Worm (Caenorhabditis elegans) whole organism, mixed stage, embryonic: ENCODE data around the gene F23H12.3.

Experiments used
- M03D4.4 ChIP-seq: sonication (generic microtip); optimal IDR thresholded peaks from 2 replicates; lab custom pipeline; 2017; ENCODE audit warnings: mild to moderate bottlenecking, missing genetic modification characterization, missing compliant biosample characterization
- bed-3 ChIP-seq: fragments of 200-800 bp; sonication (Bioruptor generic); optimal IDR thresholded peaks from 3 replicates; lab custom pipeline; 2018; ENCODE audit warnings: mild to moderate bottlenecking, missing genetic modification characterization, moderate library complexity, missing compliant biosample characterization
- blmp-1 ChIP-seq: fragments of 150-350 bp; optimal IDR thresholded peaks from 2 replicates; lab custom pipeline; 2014; ENCODE audit warnings: missing biosample characterization, missing genetic modification characterization
- ceh-39 ChIP-seq: fragments of 150-350 bp; optimal IDR thresholded peaks from 2 replicates; lab custom pipeline; 2014; ENCODE audit warnings: missing biosample characterization, missing genetic modification characterization
- ceh-43 ChIP-seq: fragments of 200-800 bp; sonication (Bioruptor generic); optimal IDR thresholded peaks from 2 replicates; lab custom pipeline; 2018; ENCODE audit warnings: mild to moderate bottlenecking, missing genetic modification characterization, moderate library complexity, missing compliant biosample characterization
- ceh-83 ChIP-seq: fragments of 200-800 bp; sonication (Bioruptor generic); optimal IDR thresholded peaks from 2 replicates; lab custom pipeline; 2018; ENCODE audit warnings: mild to moderate bottlenecking, missing genetic modification characterization, missing compliant biosample characterization
- ces-1 ChIP-seq: fragments of 150-350 bp; optimal IDR thresholded peaks from 2 replicates; lab custom pipeline; 2014; ENCODE audit warnings: missing biosample characterization, missing genetic modification reagents, missing genetic modification characterization
- cnd-1 ChIP-seq: fragments of 200-800 bp; sonication (Bioruptor generic); optimal IDR thresholded peaks from 2 replicates; lab custom pipeline; 2018; ENCODE audit warnings: mild to moderate bottlenecking, missing genetic modification characterization, missing compliant biosample characterization
- drap-1 ChIP-seq: fragments of 200-800 bp; sonication (Bioruptor generic); optimal IDR thresholded peaks from 3 replicates; lab custom pipeline; 2018; ENCODE audit warnings: mild to moderate bottlenecking, missing genetic modification characterization, missing compliant biosample characterization
- elt-1 ChIP-seq: sonication (generic microtip); optimal IDR thresholded peaks from 2 replicates; lab custom pipeline; 2017; ENCODE audit warnings: missing genetic modification characterization, mild to moderate bottlenecking, missing compliant biosample characterization, antibody characterized with exemption, moderate library complexity, borderline replicate concordance; ENCODE audit not compliant: insufficient read depth
- elt-3 ChIP-seq: fragments of 150-350 bp; optimal IDR thresholded peaks from 2 replicates; lab custom pipeline; 2014; ENCODE audit warnings: missing biosample characterization, missing genetic modification characterization
- flh-1 ChIP-seq: fragments of 200-800 bp; sonication (Bioruptor generic); optimal IDR thresholded peaks from 2 replicates; lab custom pipeline; 2018; ENCODE audit warnings: mild to moderate bottlenecking, missing genetic modification characterization, moderate library complexity, missing compliant biosample characterization
- ham-2 ChIP-seq: fragments of 200-800 bp; sonication (Bioruptor generic); optimal IDR thresholded peaks from 2 replicates; lab custom pipeline; 2018; ENCODE audit warnings: mild to moderate bottlenecking, missing genetic modification characterization, missing compliant biosample characterization
- hlh-1 ChIP-seq: fragments of 150-350 bp; optimal IDR thresholded peaks from 2 replicates; lab custom pipeline; 2014; ENCODE audit warnings: missing biosample characterization, missing genetic modification reagents, missing genetic modification characterization
- lin-13 ChIP-seq: fragments of 150-350 bp; optimal IDR thresholded peaks from 2 replicates; lab custom pipeline; 2014; ENCODE audit warnings: missing biosample characterization, missing genetic modification characterization
- lin-32 ChIP-seq: fragments of 200-800 bp; sonication (Bioruptor generic); optimal IDR thresholded peaks from 2 replicates; lab custom pipeline; 2018; ENCODE audit warnings: mild to moderate bottlenecking, missing genetic modification characterization, missing compliant biosample characterization
- lsy-2 ChIP-seq: fragments of 150-350 bp; optimal IDR thresholded peaks from 2 replicates; lab custom pipeline; 2014; ENCODE audit warnings: missing biosample characterization, missing genetic modification characterization
- mab-5 ChIP-seq: fragments of 150-350 bp; optimal IDR thresholded peaks from 2 replicates; lab custom pipeline; 2014; ENCODE audit warnings: missing biosample characterization, missing genetic modification characterization
- mep-1 ChIP-seq: fragments of 150-350 bp; optimal IDR thresholded peaks from 2 replicates; lab custom pipeline; 2017; ENCODE audit warnings: missing biosample characterization, missing genetic modification reagents, missing genetic modification characterization, inconsistent platforms
- mls-2 ChIP-seq: sonication (generic microtip); optimal IDR thresholded peaks from 2 replicates; lab custom pipeline; 2016; ENCODE audit warnings: mild to moderate bottlenecking, missing genetic modification characterization, moderate library complexity, missing compliant biosample characterization
- nhr-12 ChIP-seq: fragments of 150-350 bp; optimal IDR thresholded peaks from 2 replicates; lab custom pipeline; 2014; ENCODE audit warnings: missing biosample characterization, missing genetic modification characterization
- nhr-2 ChIP-seq: fragments of 150-350 bp; optimal IDR thresholded peaks from 2 replicates; lab custom pipeline; 2014; ENCODE audit warnings: missing biosample characterization, missing genetic modification characterization
- nhr-237 ChIP-seq: fragments of 150-350 bp; optimal IDR thresholded peaks from 2 replicates; lab custom pipeline; 2014; ENCODE audit warnings: missing biosample characterization, missing genetic modification characterization
- nhr-28 ChIP-seq: fragments of 150-350 bp; optimal IDR thresholded peaks from 2 replicates; lab custom pipeline; 2014; ENCODE audit warnings: missing biosample characterization, missing genetic modification characterization
- nhr-76 ChIP-seq: sonication (generic microtip); optimal IDR thresholded peaks from 2 replicates; lab custom pipeline; 2017; ENCODE audit warnings: missing biosample characterization, missing genetic modification characterization
- pha-4 ChIP-seq: fragments of 150-350 bp; optimal IDR thresholded peaks from 2 replicates; lab custom pipeline; 2018; ENCODE audit warnings: missing biosample characterization, missing genetic modification reagents, missing genetic modification characterization
- sem-2 ChIP-seq: fragments of 200-800 bp; sonication (Bioruptor generic); optimal IDR thresholded peaks from 2 replicates; lab custom pipeline; 2018; ENCODE audit warnings: mild to moderate bottlenecking, missing genetic modification characterization, missing compliant biosample characterization
- snpc-4 ChIP-seq: fragments of 150-350 bp; optimal IDR thresholded peaks from 2 replicates; lab custom pipeline; 2014; ENCODE audit warnings: missing biosample characterization, missing genetic modification characterization
- sptf-1 ChIP-seq: sonication (generic microtip); optimal IDR thresholded peaks from 2 replicates; lab custom pipeline; 2017; ENCODE audit warnings: mild to moderate bottlenecking, missing genetic modification characterization, moderate library complexity, missing compliant biosample characterization
- tbx-8 ChIP-seq: fragments of 200-800 bp; sonication (Bioruptor generic); optimal IDR thresholded peaks from 2 replicates; lab custom pipeline; 2018; ENCODE audit warnings: mild to moderate bottlenecking, missing genetic modification characterization, moderate library complexity, missing compliant biosample characterization
- unc-120 ChIP-seq: sonication (generic microtip); optimal IDR thresholded peaks from 2 replicates; lab custom pipeline; 2017; ENCODE audit warnings: missing genetic modification characterization, missing compliant biosample characterization; ENCODE audit not compliant: poor library complexity, severe bottlenecking
- unc-39 ChIP-seq: fragments of 150-350 bp; optimal IDR thresholded peaks from 2 replicates; lab custom pipeline; 2014; ENCODE audit warnings: missing biosample characterization, missing genetic modification characterization
- unc-62 ChIP-seq: fragments of 150-350 bp; optimal IDR thresholded peaks from 2 replicates; lab custom pipeline; 2014; ENCODE audit warnings: missing biosample characterization, missing genetic modification reagents, missing genetic modification characterization
- zip-8 ChIP-seq: fragments of 150-350 bp; optimal IDR thresholded peaks from 2 replicates; lab custom pipeline; 2014; ENCODE audit warnings: missing biosample characterization, missing genetic modification characterization
- ztf-11 ChIP-seq: fragments of 150-350 bp; optimal IDR thresholded peaks from 2 replicates; lab custom pipeline; 2014; ENCODE audit warnings: missing biosample characterization, missing genetic modification characterization

The F23H12.3 gene

DNA sequence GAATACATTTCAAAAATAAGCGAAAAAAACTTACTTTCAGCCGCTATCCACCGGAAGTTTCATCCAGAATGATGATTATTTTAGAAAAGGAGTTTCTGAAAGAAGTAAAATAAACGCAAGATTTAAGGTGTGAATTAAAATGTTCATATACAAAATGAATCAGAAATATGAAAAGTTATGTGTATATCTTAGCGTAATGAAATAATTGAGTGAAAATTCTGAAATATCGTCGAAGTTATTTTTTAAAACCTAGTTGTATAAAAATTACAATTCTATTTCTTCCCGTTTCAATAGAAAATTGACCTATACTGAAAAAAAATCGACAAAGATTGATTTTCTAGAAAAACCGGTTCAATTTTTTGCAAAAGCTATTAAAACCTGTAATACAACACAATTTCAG, 7.1 kb upstream of the F23H12.3 start, which contains the start of gene twk-13:
Gene twk-13 (minus strand): TSS at position 101 of the 400 bp plus-strand sequence.
- TF ChIP-seq ham-2 (GFP tag; lab: Kevin White, UChicago) (no peak), cnd-1 (tag; lab: Kevin White, UChicago) (no peak), mep-1 (tag; lab: Kevin White, UChicago) (no peak), zip-8 (tag; lab: Kevin White, UChicago) (no peak), lin-13 (tag; lab: Kevin White, UChicago) (no peak), nhr-237 (no peak), pha-4 (tag; lab: Kevin White, UChicago) (no peak), lin-32 (no peak), nhr-12 (tag; lab: Kevin White, UChicago) (no peak), nhr-76 (tag; lab: Kevin White, UChicago) (no peak), drap-1 (GFP tag; lab: Kevin White, UChicago) (no peak), sem-2 (no peak), blmp-1 (tag; lab: Kevin White, UChicago) (no peak), ztf-11 (no peak), unc-39 (tag; lab: Kevin White, UChicago) (no peak), M03D4.4 (no peak), mls-2 (tag; lab: Kevin White, UChicago) (no peak), nhr-28 (tag; lab: Kevin White, UChicago) (no peak), unc-62 (GFP tag; lab: Kevin White, UChicago) (no peak)

DNA sequence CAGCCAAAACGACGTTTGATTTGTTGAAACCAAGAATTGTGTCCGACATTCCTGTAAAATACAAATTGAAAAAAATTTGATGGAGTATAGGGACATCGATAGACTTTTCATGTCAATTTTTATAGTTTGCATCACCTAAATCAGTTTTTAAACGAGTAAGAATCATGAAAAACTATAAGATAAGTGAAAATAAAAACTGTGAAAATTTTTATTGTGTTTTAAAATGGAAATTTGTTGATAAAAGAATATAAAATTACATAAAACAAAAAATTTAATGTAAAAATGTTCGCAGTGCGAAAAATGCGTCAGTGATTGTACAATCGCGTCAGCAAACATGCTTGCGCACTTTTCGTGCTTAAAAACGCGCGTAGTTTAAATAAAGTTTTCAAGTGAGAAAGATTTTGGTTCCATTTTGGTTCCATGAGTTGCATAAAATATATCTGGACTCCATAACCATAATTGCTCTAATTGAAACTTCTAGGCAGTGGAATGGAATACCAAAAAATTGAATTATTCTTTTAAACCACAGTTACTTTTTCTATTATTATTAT, 1.5 kb upstream of the F23H12.3 start, which contains the start of gene tomm-20:
Gene tomm-20 (minus strand): TSS at position 51 of the 551 bp plus-strand sequence.
- TF ChIP-seq zip-8 (tag; lab: Kevin White, UChicago) (no peak), ham-2 (GFP tag; lab: Kevin White, UChicago) (no peak), nhr-28 (tag; lab: Kevin White, UChicago) (no peak), elt-1 (peak; percentile 5), elt-3 (no peak), lin-13 (tag; lab: Kevin White, UChicago) (peak; percentile 98), blmp-1 (tag; lab: Kevin White, UChicago) (no peak), snpc-4 (tag; lab: Kevin White, UChicago) (no peak), nhr-76 (tag; lab: Kevin White, UChicago) (no peak), ztf-11 (peak; percentile 24), cnd-1 (tag; lab: Kevin White, UChicago) (peak; percentile 62), M03D4.4 (peak; percentile 65), bed-3 (GFP tag; lab: Kevin White, UChicago) (peak; percentile 30), nhr-237 (peak; percentile 94), lsy-2 (tag; lab: Kevin White, UChicago) (peak; percentile 86), sem-2 (peak; percentile 26), flh-1 (GFP tag; lab: Kevin White, UChicago) (no peak), pha-4 (tag; lab: Kevin White, UChicago) (peak; percentile 77), unc-39 (tag; lab: Kevin White, UChicago) (no peak), mep-1 (tag; lab: Kevin White, UChicago) (peak; percentile 96), sptf-1 (tag; lab: Kevin White, UChicago) (peak; percentile 86), nhr-12 (tag; lab: Kevin White, UChicago) (no peak), mls-2 (tag; lab: Kevin White, UChicago) (peak; percentile 79), drap-1 (GFP tag; lab: Kevin White, UChicago) (peak; percentile 38), ceh-39 (tag; lab: Kevin White, UChicago) (peak; percentile 47), unc-62 (GFP tag; lab: Kevin White, UChicago) (peak; percentile 50), hlh-1 (tag; lab: Kevin White, UChicago) (peak; percentile 32), ceh-83 (GFP tag; lab: Kevin White, UChicago) (peak; percentile 58), ces-1 (GFP tag; lab: Kevin White, UChicago) (peak; percentile 47), lin-32 (no peak), unc-120 (tag; lab: Kevin White, UChicago) (peak; percentile 34), mab-5 (tag; lab: Kevin White, UChicago) (no peak), ceh-43 (GFP tag; lab: Kevin White, UChicago) (peak; percentile 58), nhr-2 (tag; lab: Kevin White, UChicago) (peak; percentile 31), tbx-8 (no peak)

DNA sequence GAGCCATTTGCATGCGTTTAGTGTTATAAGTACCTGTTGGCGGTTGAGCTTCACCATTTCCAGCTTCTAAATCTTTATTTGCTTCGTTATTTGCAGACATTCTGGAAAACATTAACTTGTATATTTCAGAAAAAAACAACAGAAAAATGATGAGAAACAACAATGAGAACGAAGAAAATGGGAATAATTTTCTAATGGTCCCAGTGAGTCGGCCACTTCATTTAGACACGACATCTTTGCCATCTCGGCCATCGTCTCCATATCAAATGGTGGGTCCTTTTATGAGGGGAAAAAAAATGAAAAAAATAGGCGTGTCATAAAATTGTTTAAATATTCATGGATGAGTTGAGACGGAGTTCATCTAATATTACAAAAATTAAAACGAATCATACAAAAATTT, 863 bp downstream of the F23H12.3 start, which contains the start of gene snb-2:
Gene snb-2 (minus strand): TSS at position 101 of the 400 bp plus-strand sequence.
- TF ChIP-seq lin-32 (no peak), zip-8 (tag; lab: Kevin White, UChicago) (no peak), ceh-39 (tag; lab: Kevin White, UChicago) (no peak), lsy-2 (tag; lab: Kevin White, UChicago) (no peak), nhr-76 (tag; lab: Kevin White, UChicago) (no peak), tbx-8 (no peak), sem-2 (no peak), ces-1 (GFP tag; lab: Kevin White, UChicago) (no peak), mab-5 (tag; lab: Kevin White, UChicago) (no peak), elt-3 (no peak), ham-2 (GFP tag; lab: Kevin White, UChicago) (no peak), mep-1 (tag; lab: Kevin White, UChicago) (no peak), ceh-83 (GFP tag; lab: Kevin White, UChicago) (no peak), unc-39 (tag; lab: Kevin White, UChicago) (no peak), sptf-1 (tag; lab: Kevin White, UChicago) (no peak)
